Worm (Caenorhabditis elegans) whole organism, late embryonic: ENCODE data around the gene Y49E10.30.

Source experiments
- C38D4.7 ChIP-seq: fragments of 200-800 bp; sonication (Bioruptor generic); optimal IDR thresholded peaks from 2 replicates; lab custom pipeline; 2018; ENCODE audit warnings: mild to moderate bottlenecking, missing genetic modification characterization, moderate library complexity, missing compliant biosample characterization
- K02D7.2 ChIP-seq: sonication (generic microtip); optimal IDR thresholded peaks from 2 replicates; lab custom pipeline; 2017; ENCODE audit warnings: mild to moderate bottlenecking, missing genetic modification characterization, missing compliant biosample characterization
- K09A11.1 ChIP-seq: sonication (generic microtip); optimal IDR thresholded peaks from 2 replicates; lab custom pipeline; 2017; ENCODE audit warnings: antibody characterized with exemption, mild to moderate bottlenecking, missing genetic modification characterization, missing compliant biosample characterization; ENCODE audit not compliant: insufficient read depth
- T23F11.4 ChIP-seq: fragments of 200-800 bp; sonication (Bioruptor generic); optimal IDR thresholded peaks from 2 replicates; lab custom pipeline; 2018; ENCODE audit warnings: mild to moderate bottlenecking, missing genetic modification characterization, missing compliant biosample characterization
- Y22D7AL.16 ChIP-seq: sonication (generic microtip); optimal IDR thresholded peaks from 2 replicates; lab custom pipeline; 2016; ENCODE audit warnings: missing genetic modification characterization, missing compliant biosample characterization
- ceh-19 ChIP-seq: fragments of 200-800 bp; sonication (Bioruptor generic); optimal IDR thresholded peaks from 2 replicates; lab custom pipeline; 2018; ENCODE audit warnings: mild to moderate bottlenecking, missing genetic modification characterization, missing compliant biosample characterization
- ceh-30 ChIP-seq: fragments of 150-350 bp; optimal IDR thresholded peaks from 2 replicates; lab custom pipeline; 2014; ENCODE audit warnings: missing biosample characterization, missing genetic modification characterization
- ceh-48 ChIP-seq: sonication (generic microtip); optimal IDR thresholded peaks from 2 replicates; lab custom pipeline; 2016; ENCODE audit warnings: missing genetic modification characterization, inconsistent platforms, missing compliant biosample characterization
- ceh-6 ChIP-seq: fragments of 200-800 bp; sonication (Bioruptor generic); optimal IDR thresholded peaks from 2 replicates; lab custom pipeline; 2018; ENCODE audit warnings: mild to moderate bottlenecking, missing genetic modification characterization, missing compliant biosample characterization
- ceh-9 ChIP-seq: sonication (generic microtip); optimal IDR thresholded peaks from 2 replicates; lab custom pipeline; 2016; ENCODE audit warnings: mild to moderate bottlenecking, missing genetic modification characterization, inconsistent platforms, missing compliant biosample characterization
- che-1 ChIP-seq: sonication (generic microtip); optimal IDR thresholded peaks from 2 replicates; lab custom pipeline; 2016; ENCODE audit warnings: mild to moderate bottlenecking, missing genetic modification characterization, missing compliant biosample characterization
- dmd-4 ChIP-seq: sonication (generic microtip); optimal IDR thresholded peaks from 2 replicates; lab custom pipeline; 2016; ENCODE audit warnings: borderline replicate concordance, missing genetic modification characterization, missing compliant biosample characterization
- dve-1 ChIP-seq: sonication (generic microtip); optimal IDR thresholded peaks from 2 replicates; lab custom pipeline; 2017; ENCODE audit warnings: antibody characterized with exemption, mild to moderate bottlenecking, missing genetic modification characterization, missing compliant biosample characterization
- elt-2 ChIP-seq: sonication (generic microtip); optimal IDR thresholded peaks from 2 replicates; lab custom pipeline; 2016; ENCODE audit warnings: missing genetic modification reagents, missing genetic modification characterization, missing compliant biosample characterization
- ets-4 ChIP-seq: sonication (generic microtip); optimal IDR thresholded peaks from 2 replicates; lab custom pipeline; 2016; ENCODE audit warnings: missing genetic modification characterization, missing compliant biosample characterization
- hlh-13 ChIP-seq: fragments of 200-800 bp; sonication (Bioruptor generic); optimal IDR thresholded peaks from 2 replicates; lab custom pipeline; 2018; ENCODE audit warnings: mild to moderate bottlenecking, missing genetic modification characterization, missing compliant biosample characterization
- hlh-8 ChIP-seq: sonication (generic microtip); optimal IDR thresholded peaks from 2 replicates; lab custom pipeline; 2016; ENCODE audit warnings: missing genotype, missing genetic modification characterization, missing compliant biosample characterization
- lin-11 ChIP-seq: fragments of 200-800 bp; sonication (Bioruptor generic); optimal IDR thresholded peaks from 2 replicates; lab custom pipeline; 2018; ENCODE audit warnings: mild to moderate bottlenecking, missing genetic modification characterization, missing compliant biosample characterization
- madf-2 ChIP-seq: sonication (generic microtip); optimal IDR thresholded peaks from 2 replicates; lab custom pipeline; 2017; ENCODE audit warnings: missing genetic modification characterization, missing compliant biosample characterization
- npax-4 ChIP-seq: sonication (generic microtip); optimal IDR thresholded peaks from 2 replicates; lab custom pipeline; 2016; ENCODE audit warnings: missing genetic modification characterization, missing compliant biosample characterization
- pag-3 ChIP-seq: sonication (generic microtip); optimal IDR thresholded peaks from 2 replicates; lab custom pipeline; 2016; ENCODE audit warnings: missing compliant biosample characterization, missing genetic modification characterization, borderline replicate concordance
- pha-2 ChIP-seq: sonication (generic microtip); optimal IDR thresholded peaks from 2 replicates; lab custom pipeline; 2017; ENCODE audit warnings: mild to moderate bottlenecking, missing genetic modification characterization, missing compliant biosample characterization
- rnt-1 ChIP-seq: sonication (generic microtip); optimal IDR thresholded peaks from 2 replicates; lab custom pipeline; 2016; ENCODE audit warnings: missing genetic modification characterization, missing compliant biosample characterization
- sdc-2 ChIP-seq: sonication (generic microtip); optimal IDR thresholded peaks from 2 replicates; lab custom pipeline; 2016; ENCODE audit warnings: missing genotype, missing genetic modification characterization, missing compliant biosample characterization
- sox-2 ChIP-seq: fragments of 200-800 bp; sonication (Bioruptor generic); IDR thresholded peaks from 2 replicates; pipeline ENCODE4 v1.3.6; 2022; ENCODE audit warnings: missing genetic modification reagents, missing genetic modification characterization, missing compliant biosample characterization
- unc-42 ChIP-seq: sonication (generic microtip); optimal IDR thresholded peaks from 2 replicates; lab custom pipeline; 2016; ENCODE audit warnings: missing genotype, missing genetic modification characterization, missing compliant biosample characterization
- unc-86 ChIP-seq: sonication (generic microtip); optimal IDR thresholded peaks from 2 replicates; lab custom pipeline; 2016; ENCODE audit warnings: missing genetic modification characterization, missing compliant biosample characterization
- ztf-16 ChIP-seq: sonication (generic microtip); optimal IDR thresholded peaks from 2 replicates; lab custom pipeline; 2017; ENCODE audit warnings: missing genetic modification characterization, missing compliant biosample characterization

Y49E10.30 gene

ce11 chrIII:12429579-12430084, 42.9 kb downstream of the Y49E10.30 start, which contains the start of gene snr-6 (continued):
- TF ChIP-seq ceh-9 (tag; lab: Kevin White, UChicago) (no peak), unc-86 (tag; lab: Kevin White, UChicago) (no peak)
- TF ChIP-seq, all 69 proteins: peak for 11

- no peak for TF ChIP-seq elt-2 (tag; lab: Kevin White, UChicago)
- no peak for TF ChIP-seq ceh-48 (tag; lab: Kevin White, UChicago)
- TF ChIP-seq npax-4 (tag; lab: Kevin White, UChicago), result no peak
- no peak for TF ChIP-seq sdc-2 (tag; lab: Kevin White, UChicago)
- no peak for TF ChIP-seq ztf-16 (tag; lab: Kevin White, UChicago)
- TF ChIP-seq hlh-8, result no peak
- no peak for TF ChIP-seq Y22D7AL.16 (tag; lab: Kevin White, UChicago)
- TF ChIP-seq hlh-13 (GFP tag; lab: Kevin White, UChicago), result no peak
- TF ChIP-seq pag-3 (tag; lab: Kevin White, UChicago), result no peak
- no peak for TF ChIP-seq ceh-6 (GFP tag; lab: Kevin White, UChicago)
- no peak for TF ChIP-seq dve-1 (tag; lab: Kevin White, UChicago)
Observed at ce11 chrIII:12430209-12430608, 43.5 kb downstream of the Y49E10.30 start, which contains the start of gene Y49E10.16. Y49E10.16 (plus strand) TSS chrIII:12430509.

- TF ChIP-seq lin-11 (tag; lab: Kevin White, UChicago), result no peak
- no peak for TF ChIP-seq ceh-6 (GFP tag; lab: Kevin White, UChicago)
- no peak for TF ChIP-seq ceh-30 (tag; lab: Kevin White, UChicago)
- TF ChIP-seq ceh-19 (GFP tag; lab: Kevin White, UChicago), result no peak
Observed at ce11 chrIII:12434104-12434503, 47.4 kb downstream of the Y49E10.30 start, which contains the start of gene Y49E10.27. Y49E10.27 (plus strand) TSS chrIII:12434404.

ce11 chrIII:12436215-12436614, 49.5 kb downstream of the Y49E10.30 start, which contains the start of gene fbxa-218:
fbxa-218 (plus strand) TSS chrIII:12436515.
- no peak for TF ChIP-seq dmd-4
- TF ChIP-seq madf-2 (tag; lab: Kevin White, UChicago), result no peak
- no peak for TF ChIP-seq pha-2 (tag; lab: Kevin White, UChicago)
- no peak for TF ChIP-seq rnt-1
- no peak for TF ChIP-seq ztf-16 (tag; lab: Kevin White, UChicago)
- no peak for TF ChIP-seq sox-2 (GFP tag; lab: Robert Waterston, UW)
- TF ChIP-seq K02D7.2, result no peak
- TF ChIP-seq ceh-9 (tag; lab: Kevin White, UChicago), result no peak
- TF ChIP-seq che-1 (tag; lab: Kevin White, UChicago), result no peak
- TF ChIP-seq K09A11.1 (tag; lab: Kevin White, UChicago), result no peak
- TF ChIP-seq C38D4.7 (GFP tag; lab: Kevin White, UChicago), result no peak

ce11 chrIII:12437020-12437419, 50.3 kb downstream of the Y49E10.30 start:
- no peak for TF ChIP-seq ceh-9 (tag; lab: Kevin White, UChicago)
- no peak for TF ChIP-seq unc-42 (tag; lab: Kevin White, UChicago)
- TF ChIP-seq ceh-30 (tag; lab: Kevin White, UChicago), result no peak
- no peak for TF ChIP-seq T23F11.4
- TF ChIP-seq ets-4 (tag; lab: Kevin White, UChicago), result no peak
